Worm (Caenorhabditis elegans): ENCODE measurements around the gene Y47D7A.7.

Y47D7A.7 gene

DNA sequence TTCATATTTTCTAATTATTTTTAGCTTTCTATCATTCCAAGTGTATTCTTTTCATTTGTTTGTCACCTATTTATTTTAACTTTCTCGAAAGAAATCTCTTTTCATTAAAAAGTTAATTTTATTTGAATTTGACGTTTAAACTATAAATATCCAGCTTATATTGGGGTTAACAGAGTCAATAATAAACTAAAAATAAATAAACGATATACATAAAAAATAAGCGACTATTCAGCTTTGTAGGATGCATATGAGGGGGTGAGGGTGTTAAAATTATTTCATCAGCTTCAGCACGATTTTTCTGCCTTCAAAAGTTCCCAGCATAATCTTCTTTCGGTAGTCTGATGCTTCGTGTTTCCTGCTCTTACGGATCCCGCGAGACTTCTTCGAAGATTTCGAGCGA lies 46.0 kb downstream of the Y47D7A.7 start (continued):
- TF ChIP-seq snpc-3.4 (tag; optimal IDR thresholded peaks at IDR 0.05) (peak; percentile 44), nfyb-1 (GFP tag; IDR thresholded peaks at IDR 0.05) (0 out of 2 replicates have a peak, but pooled peaks have one; percentile 34), ama-1 (optimal IDR thresholded peaks at IDR 0.05) (no peak), ama-1 (GFP tag; optimal IDR thresholded peaks at IDR 0.05) (peak; percentile 15 to 52), somi-1 (GFP tag; optimal IDR thresholded peaks at IDR 0.05) (no peak), athp-1 (tag; optimal IDR thresholded peaks at IDR 0.05) (peak; percentile 35), cebp-1 (GFP tag; IDR thresholded peaks at IDR 0.05) (no peak), cebp-1 (tag; optimal IDR thresholded peaks at IDR 0.05) (peak; percentile 14), rec-8 (tag; optimal IDR thresholded peaks at IDR 0.05) (peak in 1 of 2 experiments; percentile 24), F49E8.2 (tag; optimal IDR thresholded peaks at IDR 0.05; ENCODE audit: insufficient read depth) (peak; percentile 23), unc-62 (GFP tag; optimal IDR thresholded peaks at IDR 0.05) (no peak), rpc-1 (optimal IDR thresholded peaks at IDR 0.05) (no peak), rpc-1 (tag; optimal IDR thresholded peaks at IDR 0.05) (no peak), lin-35 (GFP tag; optimal IDR thresholded peaks at IDR 0.05) (no peak), Y67H2A.10 (GFP tag; conservative IDR thresholded peaks at IDR 0.05) (no peak), ceh-79 (tag; optimal IDR thresholded peaks at IDR 0.05) (no peak), Y53G8AR.9 (GFP tag; conservative IDR thresholded peaks at IDR 0.05) (no peak), C06A6.2 (GFP tag; conservative IDR thresholded peaks at IDR 0.05) (no peak), ceh-91 (GFP tag; IDR thresholded peaks at IDR 0.05) (no peak), repo-1 (tag; optimal IDR thresholded peaks at IDR 0.05) (no peak), madf-8 (GFP tag; conservative IDR thresholded peaks at IDR 0.05) (0 out of 2 replicates have a peak, but pooled peaks have one; percentile 14), nhr-27 (tag; optimal IDR thresholded peaks at IDR 0.05) (no peak), zfh-2 (GFP tag; conservative IDR thresholded peaks at IDR 0.05) (no peak), xnd-1 (tag; optimal IDR thresholded peaks at IDR 0.05) (no peak), snpc-1.1 (tag; optimal IDR thresholded peaks at IDR 0.05; ENCODE audit: insufficient read depth) (no peak), dox-1 (GFP tag; IDR thresholded peaks at IDR 0.05) (no peak), ceh-100 (GFP tag; IDR thresholded peaks at IDR 0.05) (no peak), pbrm-1 (GFP tag; IDR thresholded peaks at IDR 0.05) (no peak), atf-7 (tag; optimal IDR thresholded peaks at IDR 0.05) (no peak), madf-10 (tag; optimal IDR thresholded peaks at IDR 0.05) (no peak), T07F8.4 (tag; optimal IDR thresholded peaks at IDR 0.05) (no peak), mes-4 (tag; optimal IDR thresholded peaks at IDR 0.05) (no peak)

DNA sequence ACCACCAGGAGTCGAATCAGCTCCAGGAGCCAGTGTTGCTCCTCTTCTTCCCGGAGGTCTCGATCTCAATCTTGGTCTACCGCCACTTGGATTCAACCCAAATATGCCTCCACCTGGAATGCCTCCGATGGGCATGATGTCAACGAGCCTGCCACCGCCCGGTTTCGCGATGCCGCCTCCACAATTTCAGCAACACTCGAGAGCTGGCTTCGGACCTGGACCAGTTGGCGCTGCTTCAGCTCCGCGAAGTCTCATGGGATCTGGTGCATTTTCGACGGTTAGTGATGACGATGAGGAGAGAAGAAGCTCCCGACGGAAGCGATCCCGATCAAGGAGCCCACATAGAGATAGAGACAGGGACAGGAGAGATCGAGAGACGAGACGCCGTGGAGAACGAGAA lies 46.7 kb downstream of the Y47D7A.7 start:
- peak; percentile 51; the same call in 1 of the 2 replicates for TF ChIP-seq egrh-3 (GFP tag; IDR thresholded peaks at IDR 0.05)
- no peak for TF ChIP-seq attf-6 (GFP tag; IDR thresholded peaks at IDR 0.05)
- no peak for TF ChIP-seq snpc-1.1 (tag; optimal IDR thresholded peaks at IDR 0.05; ENCODE audit: insufficient read depth)
- TF ChIP-seq F10E7.11 (tag; optimal IDR thresholded peaks at IDR 0.05), result no peak
- TF ChIP-seq Y79H2A.3 (GFP tag; conservative IDR thresholded peaks at IDR 0.05), result no peak
- TF ChIP-seq efl-1 (GFP tag; optimal IDR thresholded peaks at IDR 0.05), result no peak
- no peak for TF ChIP-seq ztf-28 (GFP tag; IDR thresholded peaks at IDR 0.05)
- TF ChIP-seq F33H1.4 (GFP tag; IDR thresholded peaks at IDR 0.05), result no peak
- no peak for TF ChIP-seq T07F8.4 (tag; optimal IDR thresholded peaks at IDR 0.05)
- no peak for TF ChIP-seq madf-6 (GFP tag; IDR thresholded peaks at IDR 0.05)
- peak; percentile 85 for TF ChIP-seq zfh-2 (GFP tag; conservative IDR thresholded peaks at IDR 0.05)
- TF ChIP-seq ztf-22 (GFP tag; optimal IDR thresholded peaks at IDR 0.05), result no peak
- TF ChIP-seq tbp1 (GFP tag; optimal IDR thresholded peaks at IDR 0.05), result no peak
- TF ChIP-seq hmg-1.2 (GFP tag; IDR thresholded peaks at IDR 0.05), result no peak
